Fruit fly (Drosophila melanogaster) whole organism, wandering third instar larva: ENCODE results near the gene CG46244.

ENCODE experiments used
- Dfd ChIP-seq: fragments of >200 bp; optimal IDR thresholded peaks from 2 replicates; lab custom pipeline; 2017; ENCODE audit warnings: missing biosample characterization, missing genetic modification characterization
- GATAd ChIP-seq: sonication (Bioruptor generic); optimal IDR thresholded peaks from 2 replicates; lab custom pipeline; 2016; ENCODE audit warnings: missing biosample characterization, missing genetic modification characterization
- Hr83 ChIP-seq: fragments of 200-300 bp; sonication (Bioruptor generic); optimal IDR thresholded peaks from 2 replicates; lab custom pipeline; 2016; ENCODE audit warnings: missing biosample characterization, mild to moderate bottlenecking, missing genetic modification characterization, moderate library complexity; ENCODE audit not compliant: poor library complexity, severe bottlenecking
- Jra ChIP-seq: sonication (Bioruptor generic); optimal IDR thresholded peaks from 2 replicates; lab custom pipeline; 2016; ENCODE audit warnings: missing biosample characterization, missing genetic modification characterization
- Myc ChIP-seq: fragments of >200 bp; optimal IDR thresholded peaks from 2 replicates; lab custom pipeline; 2017
- lola ChIP-seq: fragments of >200 bp; optimal IDR thresholded peaks from 2 replicates; lab custom pipeline; 2017; ENCODE audit warnings: missing biosample characterization, missing genetic modification characterization
- sage ChIP-seq: fragments of 200-800 bp; sonication (Bioruptor generic); optimal IDR thresholded peaks from 2 replicates; lab custom pipeline; 2016; ENCODE audit warnings: missing biosample characterization, mild to moderate bottlenecking, missing genetic modification characterization
- usp ChIP-seq: fragments of >200 bp; optimal IDR thresholded peaks from 2 replicates; lab custom pipeline; 2017; ENCODE audit warnings: missing biosample characterization, missing genetic modification characterization

- TF ChIP-seq lola (GFP tag; lab: Kevin White, UChicago): no peak
- TF ChIP-seq GATAd (GFP tag; lab: Kevin White, UChicago): no peak
- TF ChIP-seq Dfd: no peak
- no peak for TF ChIP-seq Jra (GFP tag; lab: Kevin White, UChicago)
- TF ChIP-seq usp: no peak
- no peak for TF ChIP-seq sage (GFP tag; lab: Kevin White, UChicago)
- no peak for TF ChIP-seq Myc (lab: Kevin White, UChicago)
- peak; percentile 81 for TF ChIP-seq Hr83 (GFP tag; lab: Kevin White, UChicago)
Observed at dm6 chr2L:19574959-19575625, 31.3 kb upstream of the CG46244 start.
